Fruit fly (Drosophila melanogaster): Measurements from ENCODE around the gene CG8563.
A peak's percentile ranks its signal among the peaks of the same experiment; 100 is the strongest.

Gene CG8563

dm6 chr3L:7434715-7435653 lies 44.4 kb downstream of the CG8563 start, which contains the start of gene Rac2 (continued):
- TF ChIP-seq Rel (GFP tag; optimal IDR thresholded peaks at IDR 0.05) = no peak
- peak; percentile 42 for TF ChIP-seq Rel (tag; optimal IDR thresholded peaks at IDR 0.05)
- TF ChIP-seq Sp1 (GFP tag; optimal IDR thresholded peaks at IDR 0.05) = peak; percentile 22
- no peak for TF ChIP-seq Mio (GFP tag; optimal IDR thresholded peaks at IDR 0.05)
- no peak for TF ChIP-seq N (GFP tag; optimal IDR thresholded peaks at IDR 0.05)
- TF ChIP-seq dsf (GFP tag; optimal IDR thresholded peaks at IDR 0.05; ENCODE audit: borderline replicate concordance) = no peak
- TF ChIP-seq Vsx2 (GFP tag; optimal IDR thresholded peaks at IDR 0.05; ENCODE audit: partially characterized antibody) = peak; percentile 41
- no peak for TF ChIP-seq Myc (optimal IDR thresholded peaks at IDR 0.05)
- peak; percentile 30 for TF ChIP-seq psq (GFP tag; optimal IDR thresholded peaks at IDR 0.05)
- peak; percentile 58 for TF ChIP-seq tai (GFP tag; optimal IDR thresholded peaks at IDR 0.05)
- no peak for TF ChIP-seq usp (GFP tag; optimal IDR thresholded peaks at IDR 0.05)

- no peak for TF ChIP-seq lola (GFP tag; optimal IDR thresholded peaks at IDR 0.05)
These were observed 46.8 kb downstream of the CG8563 start, which contains the start of gene CG14835 for dm6 chr3L:7437366-7437765. Gene CG14835 (minus strand): TSS chr3L:7437466.

DNA sequence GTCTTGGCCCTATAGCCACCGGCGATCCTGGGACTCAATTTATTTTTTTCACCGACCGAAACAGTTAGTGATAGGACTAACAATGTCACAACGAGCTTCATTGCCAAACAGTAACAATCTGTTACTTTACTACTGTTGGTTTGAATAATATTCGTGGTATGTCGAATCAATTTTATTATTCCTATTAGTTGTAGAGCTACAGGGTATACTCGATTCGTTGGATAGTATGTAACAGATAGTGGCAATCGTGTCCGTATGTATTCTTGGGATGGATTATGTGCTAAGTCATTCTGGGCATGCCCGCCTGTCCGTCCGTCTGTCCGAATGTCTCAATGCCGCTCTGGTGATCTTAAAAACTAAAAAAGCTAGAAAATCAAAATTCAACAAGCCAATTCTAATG lies 48.8 kb downstream of the CG8563 start, which contains the start of gene sphinx1:
sphinx1 (minus strand) TSS at position 101 of the 400 bp plus-strand sequence.
- TF ChIP-seq psq (GFP tag; optimal IDR thresholded peaks at IDR 0.05) (no peak), jim (GFP tag; optimal IDR thresholded peaks at IDR 0.05) (no peak), HLH106 (tag; optimal IDR thresholded peaks at IDR 0.05) (no peak), CrebA (GFP tag; optimal IDR thresholded peaks at IDR 0.05; ENCODE audit: borderline replicate concordance) (no peak), lola (GFP tag; optimal IDR thresholded peaks at IDR 0.05) (no peak), CG32264 (GFP tag; optimal IDR thresholded peaks at IDR 0.05) (no peak)

- TF ChIP-seq fru (GFP tag; optimal IDR thresholded peaks at IDR 0.05) = no peak
- no peak for TF ChIP-seq Mio (GFP tag; optimal IDR thresholded peaks at IDR 0.05)
- no peak for TF ChIP-seq CrebA (GFP tag; optimal IDR thresholded peaks at IDR 0.05; ENCODE audit: borderline replicate concordance)
- no peak for TF ChIP-seq dsf (GFP tag; optimal IDR thresholded peaks at IDR 0.05; ENCODE audit: borderline replicate concordance)
- TF ChIP-seq lola (GFP tag; optimal IDR thresholded peaks at IDR 0.05) = no peak
- no peak for TF ChIP-seq jim (GFP tag; optimal IDR thresholded peaks at IDR 0.05)
- TF ChIP-seq Hr78 (GFP tag; optimal IDR thresholded peaks at IDR 0.05) = no peak
- TF ChIP-seq psq (GFP tag; optimal IDR thresholded peaks at IDR 0.05) = no peak
- no peak for TF ChIP-seq Myc (optimal IDR thresholded peaks at IDR 0.05)
- TF ChIP-seq brk (GFP tag; optimal IDR thresholded peaks at IDR 0.05) = no peak
- TF ChIP-seq Dfd (GFP tag; optimal IDR thresholded peaks at IDR 0.05) = no peak
- TF ChIP-seq br (GFP tag; optimal IDR thresholded peaks at IDR 0.05) = no peak
- TF ChIP-seq woc (GFP tag; optimal IDR thresholded peaks at IDR 0.05) = no peak
- no peak for TF ChIP-seq h (GFP tag; optimal IDR thresholded peaks at IDR 0.05)
- TF ChIP-seq rgr (GFP tag; optimal IDR thresholded peaks at IDR 0.05) = no peak
- TF ChIP-seq Hr83 (GFP tag; optimal IDR thresholded peaks at IDR 0.05; ENCODE audit: poor library complexity, severe bottlenecking) = no peak
- no peak for TF ChIP-seq OdsH (GFP tag; optimal IDR thresholded peaks at IDR 0.05)
- no peak for TF ChIP-seq sage (GFP tag; optimal IDR thresholded peaks at IDR 0.05)
- no peak for TF ChIP-seq ey (GFP tag; optimal IDR thresholded peaks at IDR 0.05)
- TF ChIP-seq Rel (GFP tag; optimal IDR thresholded peaks at IDR 0.05) = no peak
- no peak for TF ChIP-seq Rel (tag; optimal IDR thresholded peaks at IDR 0.05)
These were observed 50.1 kb downstream of the CG8563 start, which contains the start of gene sphinx2 for dm6 chr3L:7440633-7441032. Gene sphinx2 (minus strand): TSS chr3L:7440733.

Data from whole organism, wandering third instar larva.